Worm (Caenorhabditis elegans): ENCODE data around the gene ZK829.1.

ZK829.1 gene

DNA sequence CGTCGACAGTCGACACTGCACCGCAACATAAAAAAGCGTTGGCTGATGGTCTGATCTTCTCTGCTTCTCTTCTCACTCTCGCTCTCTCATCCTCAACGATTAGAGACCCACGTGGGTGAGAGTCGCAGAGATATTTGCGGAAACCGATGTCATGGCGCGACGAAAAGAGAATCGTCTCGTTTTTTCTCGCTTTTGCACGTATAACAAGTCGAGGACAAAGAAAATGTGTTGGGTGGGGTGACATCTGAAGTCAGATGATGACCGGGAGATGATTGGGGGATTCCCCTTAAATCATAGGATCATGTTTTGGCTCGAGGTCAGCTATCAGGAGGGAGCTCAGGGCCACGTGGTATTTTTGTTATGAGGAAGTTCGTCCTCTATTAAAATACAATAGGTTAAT lies 14.2 kb upstream of the ZK829.1 start (continued):
- TF ChIP-seq blmp-1 (tag; optimal IDR thresholded peaks at IDR 0.05; ENCODE audit: insufficient read depth) = peak; percentile 81
- peak; percentile 94 for TF ChIP-seq crh-2 (tag; optimal IDR thresholded peaks at IDR 0.05)
- TF ChIP-seq nhr-6 (tag; optimal IDR thresholded peaks at IDR 0.05) = peak; percentile 85
- TF ChIP-seq ztf-1 (GFP tag; conservative IDR thresholded peaks at IDR 0.05) = no peak
- no peak for TF ChIP-seq alr-1 (tag; optimal IDR thresholded peaks at IDR 0.05)
- no peak for TF ChIP-seq ztf-11 (tag; optimal IDR thresholded peaks at IDR 0.05)
- TF ChIP-seq peb-1 (tag; optimal IDR thresholded peaks at IDR 0.05) = no peak
- no peak for TF ChIP-seq lin-11 (tag; optimal IDR thresholded peaks at IDR 0.05)
- no peak for TF ChIP-seq skn-1 (tag; optimal IDR thresholded peaks at IDR 0.05)
- peak; percentile 74 for TF ChIP-seq lin-13 (GFP tag; optimal IDR thresholded peaks at IDR 0.05)
- no peak for TF ChIP-seq ZK546.5 (tag; optimal IDR thresholded peaks at IDR 0.05)
- TF ChIP-seq nhr-129 (tag; optimal IDR thresholded peaks at IDR 0.05) = peak; percentile 97
- peak; percentile 95 for TF ChIP-seq sma-3 (GFP tag; optimal IDR thresholded peaks at IDR 0.05)
- no peak for TF ChIP-seq nhr-23 (tag; optimal IDR thresholded peaks at IDR 0.05)
- no peak for TF ChIP-seq R02D3.7 (tag; optimal IDR thresholded peaks at IDR 0.05)
- TF ChIP-seq unc-55 (GFP tag; optimal IDR thresholded peaks at IDR 0.05) = no peak

DNA sequence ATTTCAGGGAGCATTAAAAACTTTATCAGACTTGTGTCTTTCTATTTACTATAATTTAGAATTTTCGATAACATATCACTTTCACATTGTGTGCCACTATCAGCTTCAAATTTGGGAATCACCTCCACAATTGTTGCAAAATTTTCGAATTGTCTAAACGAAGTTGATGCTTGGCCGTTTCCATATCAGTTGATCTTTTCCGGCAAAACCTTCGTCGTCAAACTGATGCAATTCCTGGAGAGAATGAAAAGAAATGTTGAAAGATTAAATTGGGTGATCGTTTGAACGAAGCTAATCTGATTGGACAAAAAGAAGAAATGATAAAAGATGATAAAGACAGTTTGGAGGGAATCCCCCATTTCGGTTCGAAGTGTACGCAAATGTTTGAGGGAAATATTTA lies 13.4 kb upstream of the ZK829.1 start:
- TF ChIP-seq C34F6.9 (tag; optimal IDR thresholded peaks at IDR 0.05) (no peak), nhr-10 (tag; optimal IDR thresholded peaks at IDR 0.05) (no peak), mdl-1 (tag; optimal IDR thresholded peaks at IDR 0.05) (peak; percentile 2 to 70), F13H6.1 (tag; optimal IDR thresholded peaks at IDR 0.05) (peak; percentile 54), lsy-2 (tag; optimal IDR thresholded peaks at IDR 0.05) (peak in 1 of 2 experiments; percentile 71), sma-9 (GFP tag; optimal IDR thresholded peaks at IDR 0.05) (peak; percentile 94), sma-9 (tag; optimal IDR thresholded peaks at IDR 0.05) (no peak), ZK546.5 (tag; optimal IDR thresholded peaks at IDR 0.05) (no peak), ztf-4 (tag; optimal IDR thresholded peaks at IDR 0.05) (peak; percentile 70), Y55F3AM.14 (GFP tag; optimal IDR thresholded peaks at IDR 0.05) (peak; percentile 18), peb-1 (tag; optimal IDR thresholded peaks at IDR 0.05) (no peak), egl-27 (tag; optimal IDR thresholded peaks at IDR 0.05) (no peak), ama-1 (optimal IDR thresholded peaks at IDR 0.05) (peak; percentile 63), dmd-4 (tag; optimal IDR thresholded peaks at IDR 0.05) (no peak), elt-1 (tag; optimal IDR thresholded peaks at IDR 0.05) (no peak), lin-13 (GFP tag; optimal IDR thresholded peaks at IDR 0.05) (peak; percentile 77), skn-1 (tag; optimal IDR thresholded peaks at IDR 0.05) (no peak), aly-2 (tag; optimal IDR thresholded peaks at IDR 0.05) (no peak), ceh-82 (tag; optimal IDR thresholded peaks at IDR 0.05) (no peak), mbf-1 (tag; optimal IDR thresholded peaks at IDR 0.05) (no peak), mab-5 (tag; optimal IDR thresholded peaks at IDR 0.05) (no peak), R02D3.7 (tag; optimal IDR thresholded peaks at IDR 0.05) (no peak), crh-2 (tag; optimal IDR thresholded peaks at IDR 0.05) (peak; percentile 82), fos-1 (tag; optimal IDR thresholded peaks at IDR 0.05) (peak; percentile 76), ztf-1 (GFP tag; conservative IDR thresholded peaks at IDR 0.05) (no peak), nhr-129 (tag; optimal IDR thresholded peaks at IDR 0.05) (peak; percentile 78), unc-55 (GFP tag; optimal IDR thresholded peaks at IDR 0.05) (no peak), nhr-237 (tag; optimal IDR thresholded peaks at IDR 0.05) (no peak), blmp-1 (tag; optimal IDR thresholded peaks at IDR 0.05; ENCODE audit: insufficient read depth) (peak; percentile 53), zag-1 (tag; optimal IDR thresholded peaks at IDR 0.05) (no peak), nhr-12 (tag; optimal IDR thresholded peaks at IDR 0.05) (no peak), nhr-21 (tag; optimal IDR thresholded peaks at IDR 0.05) (peak; percentile 69), ceh-16 (tag; optimal IDR thresholded peaks at IDR 0.05) (no peak), nhr-77 (tag; optimal IDR thresholded peaks at IDR 0.05) (no peak), nhr-25 (tag; optimal IDR thresholded peaks at IDR 0.05) (no peak), unc-39 (tag; optimal IDR thresholded peaks at IDR 0.05) (no peak), ztf-11 (tag; optimal IDR thresholded peaks at IDR 0.05) (no peak), lin-39 (tag; optimal IDR thresholded peaks at IDR 0.05) (no peak), nhr-6 (tag; optimal IDR thresholded peaks at IDR 0.05) (peak; percentile 48), elt-3 (tag; optimal IDR thresholded peaks at IDR 0.05) (no peak), nhr-23 (tag; optimal IDR thresholded peaks at IDR 0.05) (no peak), alr-1 (tag; optimal IDR thresholded peaks at IDR 0.05) (no peak), snpc-4 (tag; optimal IDR thresholded peaks at IDR 0.05) (no peak), nhr-11 (tag; optimal IDR thresholded peaks at IDR 0.05) (no peak), gmeb-1 (tag; optimal IDR thresholded peaks at IDR 0.05) (peak; percentile 74), sem-4 (tag; optimal IDR thresholded peaks at IDR 0.05) (peak; percentile 37), lin-11 (tag; optimal IDR thresholded peaks at IDR 0.05) (no peak), sma-3 (GFP tag; optimal IDR thresholded peaks at IDR 0.05) (peak; percentile 68), unc-62 (GFP tag; optimal IDR thresholded peaks at IDR 0.05) (no peak)
